Worm (Caenorhabditis elegans) whole organism, L3 larva: Measurements from ENCODE around the gene rpl-28.

Experiments
- ZK546.5 ChIP-seq: sonication (generic microtip); optimal IDR thresholded peaks from 2 replicates; lab custom pipeline; 2017; ENCODE audit warnings: missing biosample characterization, missing genetic modification characterization
- aly-2 ChIP-seq: fragments of 150-350 bp; optimal IDR thresholded peaks from 2 replicates; lab custom pipeline; 2014; ENCODE audit warnings: missing biosample characterization, missing genetic modification characterization
- ama-1 ChIP-seq: fragments of 150-350 bp; optimal IDR thresholded peaks from 2 replicates; lab custom pipeline; 2018
- ceh-28 ChIP-seq: fragments of 150-350 bp; optimal IDR thresholded peaks from 2 replicates; lab custom pipeline; 2014; ENCODE audit warnings: missing biosample characterization, missing genetic modification reagents, missing genetic modification characterization
- ceh-9 ChIP-seq: sonication (generic microtip); optimal IDR thresholded peaks from 2 replicates; lab custom pipeline; 2018; ENCODE audit warnings: missing biosample characterization, missing genetic modification characterization
- daf-12 ChIP-seq: fragments of 150-350 bp; optimal IDR thresholded peaks from 2 replicates; lab custom pipeline; 2014; ENCODE audit warnings: missing biosample characterization, missing genetic modification reagents, missing genetic modification characterization
- egl-5 ChIP-seq: fragments of 150-350 bp; optimal IDR thresholded peaks from 2 replicates; lab custom pipeline; 2017; ENCODE audit warnings: missing biosample characterization, missing genetic modification reagents, missing genetic modification characterization, inconsistent platforms
- elt-1 ChIP-seq: fragments of 150-350 bp; optimal IDR thresholded peaks from 2 replicates; lab custom pipeline; 2014; ENCODE audit warnings: missing biosample characterization, missing genetic modification characterization
- elt-2 ChIP-seq: sonication (generic microtip); optimal IDR thresholded peaks from 2 replicates; lab custom pipeline; 2016; ENCODE audit warnings: missing genetic modification reagents, mild to moderate bottlenecking, missing genetic modification characterization, missing compliant biosample characterization
- eor-1 ChIP-seq, 2 experiments: fragments of 150-350 bp; optimal IDR thresholded peaks; 2 replicates each; lab custom pipeline; 2014 to 2018; ENCODE audit warnings: missing biosample characterization in 2 of 2, missing genetic modification characterization in 2 of 2
- fkh-10 ChIP-seq: sonication (generic microtip); optimal IDR thresholded peaks from 2 replicates; lab custom pipeline; 2017; ENCODE audit warnings: missing biosample characterization, missing genetic modification reagents, missing genetic modification characterization
- fos-1 ChIP-seq: fragments of 150-350 bp; optimal IDR thresholded peaks from 2 replicates; lab custom pipeline; 2014; ENCODE audit warnings: missing biosample characterization, missing genetic modification characterization
- hmg-11 ChIP-seq: sonication (generic microtip); optimal IDR thresholded peaks from 2 replicates; lab custom pipeline; 2016; ENCODE audit warnings: missing genetic modification characterization, missing compliant biosample characterization
- jun-1 ChIP-seq: fragments of 150-350 bp; optimal IDR thresholded peaks from 2 replicates; lab custom pipeline; 2014; ENCODE audit warnings: missing biosample characterization, missing genetic modification reagents, missing genetic modification characterization
- lin-15B ChIP-seq: fragments of 150-350 bp; optimal IDR thresholded peaks from 2 replicates; lab custom pipeline; 2014; ENCODE audit warnings: missing biosample characterization, missing genetic modification characterization
- lin-39 ChIP-seq: fragments of 150-350 bp; optimal IDR thresholded peaks from 2 replicates; lab custom pipeline; 2018; ENCODE audit warnings: missing biosample characterization, missing genetic modification reagents, missing genetic modification characterization
- mdl-1 ChIP-seq: fragments of 150-350 bp; optimal IDR thresholded peaks from 2 replicates; lab custom pipeline; 2014; ENCODE audit warnings: missing biosample characterization, missing genetic modification characterization
- mml-1 ChIP-seq: fragments of 150-350 bp; sonication (generic microtip); optimal IDR thresholded peaks from 3 replicates; lab custom pipeline; 2014; ENCODE audit warnings: missing biosample characterization, missing genetic modification characterization
- nfya-1 ChIP-seq: sonication (generic microtip); optimal IDR thresholded peaks from 2 replicates; lab custom pipeline; 2017; ENCODE audit warnings: missing genetic modification characterization, mild to moderate bottlenecking, missing compliant biosample characterization, antibody characterized with exemption, moderate library complexity; ENCODE audit not compliant: insufficient read depth
- nhr-12 ChIP-seq: fragments of 150-350 bp; optimal IDR thresholded peaks from 2 replicates; lab custom pipeline; 2014; ENCODE audit warnings: missing biosample characterization, missing genetic modification characterization
- nhr-23 ChIP-seq: fragments of 150-350 bp; optimal IDR thresholded peaks from 2 replicates; lab custom pipeline; 2014; ENCODE audit warnings: missing biosample characterization, missing genetic modification reagents, missing genetic modification characterization
- nhr-237 ChIP-seq: fragments of 150-350 bp; optimal IDR thresholded peaks from 2 replicates; lab custom pipeline; 2014; ENCODE audit warnings: missing biosample characterization, missing genetic modification characterization
- nhr-25 ChIP-seq: sonication (generic microtip); optimal IDR thresholded peaks from 2 replicates; lab custom pipeline; 2017; ENCODE audit warnings: missing biosample characterization, missing genetic modification characterization
- nhr-28 ChIP-seq: fragments of 150-350 bp; optimal IDR thresholded peaks from 2 replicates; lab custom pipeline; 2014; ENCODE audit warnings: missing biosample characterization, missing genetic modification characterization
- nhr-76 ChIP-seq: fragments of 150-350 bp; sonication (generic microtip); optimal IDR thresholded peaks from 5 replicates; lab custom pipeline; 2014; ENCODE audit warnings: missing biosample characterization, missing genetic modification characterization
- nhr-77 ChIP-seq: fragments of 150-350 bp; optimal IDR thresholded peaks from 2 replicates; lab custom pipeline; 2014; ENCODE audit warnings: missing biosample characterization, missing genetic modification characterization
- pha-4 ChIP-seq: fragments of 150-350 bp; optimal IDR thresholded peaks from 2 replicates; lab custom pipeline; 2014; ENCODE audit warnings: missing biosample characterization, missing genetic modification reagents, missing genetic modification characterization
- sea-2 ChIP-seq: fragments of 150-350 bp; sonication (generic microtip); optimal IDR thresholded peaks from 4 replicates; lab custom pipeline; 2014; ENCODE audit warnings: missing biosample characterization, missing genetic modification reagents, missing genetic modification characterization
- skn-1 ChIP-seq: fragments of 150-350 bp; optimal IDR thresholded peaks from 2 replicates; lab custom pipeline; 2014; ENCODE audit warnings: missing biosample characterization, missing genetic modification characterization
- snpc-4 ChIP-seq: fragments of 150-350 bp; optimal IDR thresholded peaks from 2 replicates; lab custom pipeline; 2014; ENCODE audit warnings: missing biosample characterization, missing genetic modification characterization
- tbx-2 ChIP-seq: sonication (generic microtip); optimal IDR thresholded peaks from 2 replicates; lab custom pipeline; 2016; ENCODE audit warnings: mild to moderate bottlenecking, missing genetic modification characterization, missing compliant biosample characterization
- unc-39 ChIP-seq: sonication (generic microtip); optimal IDR thresholded peaks from 4 replicates; lab custom pipeline; 2017; ENCODE audit warnings: missing biosample characterization, missing genetic modification characterization
- zag-1 ChIP-seq: fragments of 150-350 bp; optimal IDR thresholded peaks from 2 replicates; lab custom pipeline; 2014; ENCODE audit warnings: missing biosample characterization, missing genetic modification characterization

The rpl-28 gene

ce11 chrV:12754839-12755238 is 26.9 kb upstream of the rpl-28 start, which contains the start of gene gpa-13:
Gene gpa-13, minus strand, starts transcription at chrV:12754939.
- TF ChIP-seq elt-1 (tag; lab: Kevin White, UChicago) = no peak
- no peak for TF ChIP-seq lin-39
- no peak for TF ChIP-seq aly-2 (tag; lab: Kevin White, UChicago)
- no peak for TF ChIP-seq daf-12
- no peak for TF ChIP-seq zag-1 (tag; lab: Kevin White, UChicago)
- TF ChIP-seq elt-2 = no peak
- TF ChIP-seq, all 47 proteins: peak for 0

- TF ChIP-seq sea-2 (GFP tag; lab: Kevin White, UChicago) (no peak), snpc-4 (no peak), nhr-28 (tag; lab: Kevin White, UChicago) (no peak), skn-1 (tag; lab: Kevin White, UChicago) (no peak), lin-15B (no peak), fos-1 (tag; lab: Kevin White, UChicago) (no peak), nhr-25 (no peak), unc-39 (tag; lab: Kevin White, UChicago) (no peak), egl-5 (no peak), zag-1 (tag; lab: Kevin White, UChicago) (no peak), mml-1 (tag; lab: Kevin White, UChicago) (no peak), tbx-2 (tag; lab: Kevin White, UChicago) (no peak), mdl-1 (tag; lab: Kevin White, UChicago) (no peak), fkh-10 (no peak), hmg-11 (tag; lab: Kevin White, UChicago) (no peak), nhr-77 (no peak)
Measured at ce11 chrV:12752407-12752806, 24.5 kb upstream of the rpl-28 start, which contains the start of gene C15C8.8. Gene C15C8.8, minus strand, starts transcription at chrV:12752507.

- TF ChIP-seq zag-1 (tag; lab: Kevin White, UChicago) (no peak), nhr-25 (no peak), nhr-12 (no peak), lin-15B (no peak)
- TF ChIP-seq, all 47 proteins: peak for 0
Measured at ce11 chrV:12751495-12752050, 23.7 kb upstream of the rpl-28 start, which contains the start of gene C15C8.6. Gene C15C8.6, minus strand, starts transcription at chrV:12751545.

- no peak for TF ChIP-seq sea-2 (GFP tag; lab: Kevin White, UChicago)
- TF ChIP-seq nhr-76 (tag; lab: Kevin White, UChicago) = no peak
- no peak for TF ChIP-seq eor-1 (tag; optimal IDR thresholded peaks at IDR 0.05; lab: Kevin White, UChicago)
- TF ChIP-seq zag-1 (tag; lab: Kevin White, UChicago) = no peak
- no peak for TF ChIP-seq ama-1
- no peak for TF ChIP-seq ZK546.5 (tag; lab: Kevin White, UChicago)
- no peak for TF ChIP-seq nhr-237
- TF ChIP-seq mdl-1 (tag; lab: Kevin White, UChicago) = no peak
- TF ChIP-seq elt-2 = no peak
- no peak for TF ChIP-seq hmg-11 (tag; lab: Kevin White, UChicago)
- TF ChIP-seq nhr-28 (tag; lab: Kevin White, UChicago) = no peak
- no peak for TF ChIP-seq pha-4
Measured at ce11 chrV:12749558-12749957, 21.6 kb upstream of the rpl-28 start.

- no peak for TF ChIP-seq nhr-23 (tag; lab: Kevin White, UChicago)
- peak; percentile 88 for TF ChIP-seq fkh-10
Measured at ce11 chrV:12747856-12748255, 19.9 kb upstream of the rpl-28 start, which contains the start of gene C15C8.5. Gene C15C8.5, plus strand, starts transcription at chrV:12748007.

- no peak for TF ChIP-seq snpc-4
- no peak for TF ChIP-seq ceh-9 (tag; lab: Kevin White, UChicago)
- peak; percentile 54 for TF ChIP-seq elt-1 (tag; lab: Kevin White, UChicago)
- peak; percentile 18 for TF ChIP-seq ceh-28 (tag; lab: Kevin White, UChicago)
- no peak for TF ChIP-seq skn-1 (tag; lab: Kevin White, UChicago)
- TF ChIP-seq nfya-1 (tag; lab: Kevin White, UChicago) = peak; percentile 6
- TF ChIP-seq mml-1 (tag; lab: Kevin White, UChicago) = no peak
- TF ChIP-seq jun-1 (tag; lab: Kevin White, UChicago) = no peak
- TF ChIP-seq elt-2 = no peak
- TF ChIP-seq lin-15B = peak; percentile 45
Measured at ce11 chrV:12747431-12747830, 19.5 kb upstream of the rpl-28 start, which contains the start of gene C15C8.4. Gene C15C8.4, minus strand, starts transcription at chrV:12747463.
